Worm (Caenorhabditis elegans): ENCODE measurements around the gene fubl-2.

ce11 chrIII:7060531-7061095 is 26.9 kb downstream of the fubl-2 start, which contains the start of gene egg-2:
- TF ChIP-seq unc-39 (tag; optimal IDR thresholded peaks at IDR 0.05) (no peak), nhr-12 (tag; optimal IDR thresholded peaks at IDR 0.05) (no peak), lin-39 (tag; optimal IDR thresholded peaks at IDR 0.05) (no peak), zag-1 (tag; optimal IDR thresholded peaks at IDR 0.05) (no peak), unc-62 (GFP tag; optimal IDR thresholded peaks at IDR 0.05) (no peak), ztf-4 (tag; optimal IDR thresholded peaks at IDR 0.05) (no peak), ztf-11 (tag; optimal IDR thresholded peaks at IDR 0.05) (no peak), pqm-1 (tag; optimal IDR thresholded peaks at IDR 0.05) (no peak)
